Worm (Caenorhabditis elegans) whole organism, L3 larva: Measurements from ENCODE around the gene F32G8.2.

Experiments
- R02D3.7 ChIP-seq: fragments of 150-350 bp; optimal IDR thresholded peaks from 2 replicates; lab custom pipeline; 2014; ENCODE audit warnings: missing biosample characterization, missing genetic modification characterization
- ZK546.5 ChIP-seq: sonication (generic microtip); optimal IDR thresholded peaks from 2 replicates; lab custom pipeline; 2017; ENCODE audit warnings: missing biosample characterization, missing genetic modification characterization
- aly-2 ChIP-seq: fragments of 150-350 bp; optimal IDR thresholded peaks from 2 replicates; lab custom pipeline; 2014; ENCODE audit warnings: missing biosample characterization, missing genetic modification characterization
- ama-1 ChIP-seq: fragments of 150-350 bp; optimal IDR thresholded peaks from 2 replicates; lab custom pipeline; 2018
- ceh-16 ChIP-seq: sonication (generic microtip); optimal IDR thresholded peaks from 2 replicates; lab custom pipeline; 2017; ENCODE audit warnings: missing biosample characterization, missing genetic modification characterization
- ceh-28 ChIP-seq: fragments of 150-350 bp; optimal IDR thresholded peaks from 2 replicates; lab custom pipeline; 2014; ENCODE audit warnings: missing biosample characterization, missing genetic modification reagents, missing genetic modification characterization
- ceh-82 ChIP-seq: fragments of 150-350 bp; optimal IDR thresholded peaks from 2 replicates; lab custom pipeline; 2014; ENCODE audit warnings: missing biosample characterization, missing genetic modification characterization
- ceh-9 ChIP-seq: sonication (generic microtip); optimal IDR thresholded peaks from 2 replicates; lab custom pipeline; 2018; ENCODE audit warnings: missing biosample characterization, missing genetic modification characterization
- daf-12 ChIP-seq: fragments of 150-350 bp; optimal IDR thresholded peaks from 2 replicates; lab custom pipeline; 2014; ENCODE audit warnings: missing biosample characterization, missing genetic modification reagents, missing genetic modification characterization
- egl-27 ChIP-seq: sonication (generic microtip); optimal IDR thresholded peaks from 4 replicates; lab custom pipeline; 2017; ENCODE audit warnings: missing biosample characterization, missing genetic modification reagents, missing genetic modification characterization
- egl-5 ChIP-seq: fragments of 150-350 bp; optimal IDR thresholded peaks from 2 replicates; lab custom pipeline; 2017; ENCODE audit warnings: missing biosample characterization, missing genetic modification reagents, missing genetic modification characterization, inconsistent platforms
- elt-2 ChIP-seq: sonication (generic microtip); optimal IDR thresholded peaks from 2 replicates; lab custom pipeline; 2016; ENCODE audit warnings: missing genetic modification reagents, mild to moderate bottlenecking, missing genetic modification characterization, missing compliant biosample characterization
- elt-3 ChIP-seq, 3 experiments: fragments of 150-350 bp in 1 of 3; sonication (generic microtip) in 2 of 3; optimal IDR thresholded peaks; 2 replicates in 2 of 3; 4 replicates in 1 of 3; lab custom pipeline; 2014 to 2017; ENCODE audit warnings: missing biosample characterization in 3 of 3, missing genetic modification characterization in 3 of 3
- eor-1 ChIP-seq, 2 experiments: fragments of 150-350 bp; optimal IDR thresholded peaks; 2 replicates each; lab custom pipeline; 2014 to 2018; ENCODE audit warnings: missing biosample characterization in 2 of 2, missing genetic modification characterization in 2 of 2
- fkh-2 ChIP-seq: fragments of 150-350 bp; optimal IDR thresholded peaks from 2 replicates; lab custom pipeline; 2014; ENCODE audit warnings: missing biosample characterization, missing genetic modification reagents, missing genetic modification characterization
- lin-15B ChIP-seq: fragments of 150-350 bp; optimal IDR thresholded peaks from 2 replicates; lab custom pipeline; 2014; ENCODE audit warnings: missing biosample characterization, missing genetic modification characterization
- lin-39 ChIP-seq: fragments of 150-350 bp; optimal IDR thresholded peaks from 2 replicates; lab custom pipeline; 2018; ENCODE audit warnings: missing biosample characterization, missing genetic modification reagents, missing genetic modification characterization
- lsy-12 ChIP-seq: sonication (generic microtip); optimal IDR thresholded peaks from 2 replicates; lab custom pipeline; 2016; ENCODE audit warnings: mild to moderate bottlenecking, missing genetic modification characterization, missing compliant biosample characterization
- mdl-1 ChIP-seq: fragments of 150-350 bp; optimal IDR thresholded peaks from 2 replicates; lab custom pipeline; 2014; ENCODE audit warnings: missing biosample characterization, missing genetic modification characterization
- mml-1 ChIP-seq: fragments of 150-350 bp; sonication (generic microtip); optimal IDR thresholded peaks from 3 replicates; lab custom pipeline; 2014; ENCODE audit warnings: missing biosample characterization, missing genetic modification characterization
- nfya-1 ChIP-seq: sonication (generic microtip); optimal IDR thresholded peaks from 2 replicates; lab custom pipeline; 2017; ENCODE audit warnings: missing genetic modification characterization, mild to moderate bottlenecking, missing compliant biosample characterization, antibody characterized with exemption, moderate library complexity; ENCODE audit not compliant: insufficient read depth
- nhr-12 ChIP-seq: fragments of 150-350 bp; optimal IDR thresholded peaks from 2 replicates; lab custom pipeline; 2014; ENCODE audit warnings: missing biosample characterization, missing genetic modification characterization
- nhr-25 ChIP-seq: sonication (generic microtip); optimal IDR thresholded peaks from 2 replicates; lab custom pipeline; 2017; ENCODE audit warnings: missing biosample characterization, missing genetic modification characterization
- nhr-76 ChIP-seq: fragments of 150-350 bp; sonication (generic microtip); optimal IDR thresholded peaks from 5 replicates; lab custom pipeline; 2014; ENCODE audit warnings: missing biosample characterization, missing genetic modification characterization
- pha-4 ChIP-seq: fragments of 150-350 bp; optimal IDR thresholded peaks from 2 replicates; lab custom pipeline; 2014; ENCODE audit warnings: missing biosample characterization, missing genetic modification reagents, missing genetic modification characterization
- pqm-1 ChIP-seq: fragments of 150-350 bp; optimal IDR thresholded peaks from 2 replicates; lab custom pipeline; 2017; ENCODE audit warnings: missing biosample characterization, missing genetic modification characterization, inconsistent platforms
- sea-2 ChIP-seq: fragments of 150-350 bp; sonication (generic microtip); optimal IDR thresholded peaks from 4 replicates; lab custom pipeline; 2014; ENCODE audit warnings: missing biosample characterization, missing genetic modification reagents, missing genetic modification characterization
- skn-1 ChIP-seq: fragments of 150-350 bp; optimal IDR thresholded peaks from 2 replicates; lab custom pipeline; 2014; ENCODE audit warnings: missing biosample characterization, missing genetic modification characterization
- tbx-2 ChIP-seq: sonication (generic microtip); optimal IDR thresholded peaks from 2 replicates; lab custom pipeline; 2016; ENCODE audit warnings: mild to moderate bottlenecking, missing genetic modification characterization, missing compliant biosample characterization
- unc-39 ChIP-seq: sonication (generic microtip); optimal IDR thresholded peaks from 4 replicates; lab custom pipeline; 2017; ENCODE audit warnings: missing biosample characterization, missing genetic modification characterization
- unc-62 ChIP-seq: fragments of 150-350 bp; sonication (generic microtip); optimal IDR thresholded peaks from 4 replicates; lab custom pipeline; 2014; ENCODE audit warnings: missing biosample characterization, missing genetic modification reagents, missing genetic modification characterization
- ztf-11 ChIP-seq: fragments of 150-350 bp; optimal IDR thresholded peaks from 2 replicates; lab custom pipeline; 2014; ENCODE audit warnings: missing biosample characterization, missing genetic modification characterization
- ztf-4 ChIP-seq: fragments of 150-350 bp; optimal IDR thresholded peaks from 2 replicates; lab custom pipeline; 2014; ENCODE audit warnings: missing biosample characterization, missing genetic modification characterization

Gene F32G8.2

DNA sequence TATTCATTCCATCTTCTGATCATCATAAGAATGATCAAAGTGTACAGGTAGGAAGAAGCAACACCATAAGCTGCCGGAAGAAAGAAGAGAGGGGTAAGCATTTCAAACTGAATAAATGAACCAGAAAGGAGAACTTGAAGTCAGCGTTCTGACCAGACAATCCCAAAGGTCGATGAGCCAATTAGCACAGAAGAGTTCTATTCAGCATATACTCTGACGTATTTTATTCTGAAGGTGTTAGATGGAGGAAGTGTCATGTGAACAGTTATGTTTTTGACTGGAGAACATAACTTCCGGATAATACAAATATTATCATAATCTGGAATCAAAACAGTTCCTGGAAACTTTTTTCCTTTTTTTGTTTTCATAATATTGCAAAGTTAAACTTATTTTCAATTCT, 38.9 kb downstream of the F32G8.2 start, which contains the start of gene srg-32:
srg-32 (minus strand) TSS at position 101 of the 400 bp plus-strand sequence.
- TF ChIP-seq lsy-12 (tag; lab: Kevin White, UChicago) (no peak), elt-3 (tag; optimal IDR thresholded peaks at IDR 0.05; lab: Kevin White, UChicago) (no peak), ceh-16 (tag; lab: Kevin White, UChicago) (no peak)

DNA sequence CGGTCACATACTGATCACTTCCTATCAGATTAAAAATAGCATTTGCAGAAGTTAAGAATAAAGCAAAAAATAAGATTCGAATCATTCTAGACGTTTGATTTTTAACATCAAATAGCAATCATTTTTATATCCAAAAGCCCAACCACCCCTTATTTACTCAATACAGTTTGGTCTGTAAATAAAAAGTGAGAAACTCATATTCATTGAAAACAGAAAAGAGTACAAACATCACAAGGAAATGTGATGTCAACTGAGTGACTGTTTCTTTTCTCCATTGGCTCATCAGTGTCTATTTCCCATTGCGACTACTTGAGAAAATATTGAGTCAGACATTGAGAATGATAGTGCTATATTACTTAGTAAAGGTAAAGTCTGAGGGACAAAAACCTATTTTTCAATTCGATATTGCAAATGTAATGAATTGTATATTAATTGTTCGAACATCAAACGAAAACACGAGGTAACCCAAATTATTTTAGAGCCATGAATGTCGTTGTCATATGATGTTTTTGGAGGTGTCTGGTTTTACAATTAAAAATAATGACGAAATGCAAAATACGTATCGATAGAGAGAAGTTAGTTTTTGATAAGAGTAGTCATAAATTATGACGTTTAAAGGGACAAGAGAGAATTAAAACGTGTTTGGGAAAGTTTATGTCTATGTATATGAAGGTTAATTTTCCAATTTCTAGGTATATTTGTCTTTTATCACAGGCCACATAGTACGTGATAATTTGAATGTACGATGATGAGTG, 40.1 kb downstream of the F32G8.2 start, which contains the start of gene ttr-23:
ttr-23 (minus strand) TSS at position 87 of the 755 bp plus-strand sequence.
- TF ChIP-seq pha-4, result peak; percentile 51
- no peak for TF ChIP-seq eor-1 (tag; optimal IDR thresholded peaks at IDR 0.05; lab: Kevin White, UChicago)
- TF ChIP-seq mdl-1 (tag; lab: Kevin White, UChicago), result no peak
- no peak for TF ChIP-seq nhr-12 (tag; lab: Kevin White, UChicago)
- peak; percentile 70 for TF ChIP-seq elt-2 (tag; lab: Kevin White, UChicago)
- TF ChIP-seq mml-1, result no peak
- no peak for TF ChIP-seq ceh-16 (tag; lab: Kevin White, UChicago)
- no peak for TF ChIP-seq ztf-4 (tag; lab: Kevin White, UChicago)
- TF ChIP-seq R02D3.7, result no peak
- no peak for TF ChIP-seq ZK546.5
- peak; percentile 6 for TF ChIP-seq pqm-1 (tag; lab: Kevin White, UChicago)
- TF ChIP-seq ceh-28 (tag; lab: Kevin White, UChicago), result peak; percentile 37

DNA sequence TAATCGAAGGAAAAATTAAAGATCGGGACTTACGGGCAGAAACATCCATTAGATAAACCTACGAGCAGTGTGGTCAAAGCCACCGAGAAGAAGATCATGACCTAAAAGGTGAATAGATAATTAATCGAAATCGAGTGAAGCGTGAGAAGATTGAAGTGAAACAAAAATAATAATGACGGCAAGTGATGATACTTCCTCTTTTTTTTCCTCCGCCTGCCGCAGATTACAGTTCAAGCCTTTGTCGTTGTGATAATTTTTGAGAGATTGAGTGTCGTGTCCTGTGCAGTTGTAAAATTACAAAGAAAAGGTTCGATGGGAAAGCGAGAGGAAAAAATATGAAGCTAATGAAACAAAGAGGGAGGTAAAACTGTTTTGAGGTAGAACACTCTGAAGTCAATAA, 42.7 kb downstream of the F32G8.2 start, which contains the start of gene T21C9.9:
T21C9.9 (minus strand) TSS at position 101 of the 400 bp plus-strand sequence.
- TF ChIP-seq nhr-76 (tag; lab: Kevin White, UChicago), result no peak
- TF ChIP-seq nfya-1, result no peak
- TF ChIP-seq ceh-28 (tag; lab: Kevin White, UChicago), result no peak
- TF ChIP-seq ztf-11 (tag; lab: Kevin White, UChicago), result no peak
- no peak for TF ChIP-seq ceh-9
- no peak for TF ChIP-seq ceh-82 (tag; lab: Kevin White, UChicago)
- no peak for TF ChIP-seq lsy-12 (tag; lab: Kevin White, UChicago)
- TF ChIP-seq elt-2 (tag; lab: Kevin White, UChicago), result no peak
- no peak for TF ChIP-seq unc-39 (tag; lab: Kevin White, UChicago)
- no peak for TF ChIP-seq lin-39 (tag; lab: Kevin White, UChicago)
- TF ChIP-seq skn-1 (tag; lab: Kevin White, UChicago), result no peak
- no peak for TF ChIP-seq pha-4
- no peak for TF ChIP-seq egl-5 (tag; lab: Kevin White, UChicago)
- no peak for TF ChIP-seq eor-1 (tag; optimal IDR thresholded peaks at IDR 0.05; lab: Kevin White, UChicago)
- no peak for TF ChIP-seq unc-62 (GFP tag; lab: Kevin White, UChicago)
- TF ChIP-seq elt-3 (tag; optimal IDR thresholded peaks at IDR 0.05; lab: Kevin White, UChicago), result no peak

DNA sequence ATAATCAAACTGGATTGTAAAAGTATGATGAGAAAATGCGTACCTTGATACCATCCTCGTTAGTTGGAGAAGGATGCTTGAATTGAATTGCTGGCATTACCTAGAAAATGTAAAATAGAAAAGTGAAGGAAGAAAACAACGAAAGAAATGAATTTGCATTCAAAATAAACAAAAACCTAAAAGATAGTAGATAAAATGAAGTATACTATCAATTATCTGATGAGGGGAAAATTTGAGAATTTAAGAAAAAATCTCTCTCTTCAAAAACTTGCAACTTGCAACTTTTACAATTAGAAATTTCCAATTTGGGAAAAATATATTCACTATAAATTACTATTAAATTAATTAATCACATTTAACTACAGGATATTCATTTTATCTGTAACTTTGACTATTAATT, 45.0 kb downstream of the F32G8.2 start, which contains the start of gene T21C9.11:
T21C9.11 (minus strand) TSS at position 101 of the 400 bp plus-strand sequence.
- TF ChIP-seq lin-15B (tag; lab: Kevin White, UChicago) (no peak), egl-27 (no peak), ztf-11 (tag; lab: Kevin White, UChicago) (no peak), tbx-2 (tag; lab: Kevin White, UChicago) (no peak), daf-12 (tag; lab: Kevin White, UChicago) (no peak), fkh-2 (tag; lab: Kevin White, UChicago) (no peak), aly-2 (tag; lab: Kevin White, UChicago) (no peak), ceh-28 (tag; lab: Kevin White, UChicago) (no peak), mdl-1 (tag; lab: Kevin White, UChicago) (no peak), nhr-25 (tag; lab: Kevin White, UChicago) (no peak), nhr-76 (tag; lab: Kevin White, UChicago) (no peak), sea-2 (GFP tag; lab: Kevin White, UChicago) (no peak), ztf-4 (tag; lab: Kevin White, UChicago) (no peak), ZK546.5 (no peak), mml-1 (no peak), elt-3 (tag; optimal IDR thresholded peaks at IDR 0.05; lab: Kevin White, UChicago) (no peak), ama-1 (lab: Kevin White, UChicago) (no peak)
- TF ChIP-seq, all 47 proteins: peak for 0
